Fruit fly (Drosophila melanogaster): ENCODE measurements around the gene CG5614.

Gene CG5614

dm6 chr3R:15779505-15779904 lies at the start of gene CG5614:
Gene CG5614, plus strand, starts transcription at chr3R:15779805.
- TF ChIP-seq CG17801 (GFP tag; optimal IDR thresholded peaks at IDR 0.05; ENCODE audit: partially characterized antibody), result no peak

- TF ChIP-seq CG17801 (GFP tag; optimal IDR thresholded peaks at IDR 0.05; ENCODE audit: partially characterized antibody), result no peak
These were observed 49.0 kb upstream of the CG5614 start for dm6 chr3R:15730629-15731028.

dm6 chr3R:15731446-15731845 lies 48.2 kb upstream of the CG5614 start, which contains the start of gene CG34274:
Gene CG34274, plus strand, starts transcription at chr3R:15731746.
- TF ChIP-seq CG17801 (GFP tag; optimal IDR thresholded peaks at IDR 0.05; ENCODE audit: partially characterized antibody), result no peak

- TF ChIP-seq CG17801 (GFP tag; optimal IDR thresholded peaks at IDR 0.05; ENCODE audit: partially characterized antibody), result no peak
These were observed 35.3 kb upstream of the CG5614 start, which contains the start of gene CG4520 for dm6 chr3R:15744354-15744753. Gene CG4520, plus strand, starts transcription at chr3R:15744654.

dm6 chr3R:15762815-15763214 lies 16.8 kb upstream of the CG5614 start, which contains the start of gene CG12784:
Gene CG12784, plus strand, starts transcription at chr3R:15763115.
- TF ChIP-seq CG17801 (GFP tag; optimal IDR thresholded peaks at IDR 0.05; ENCODE audit: partially characterized antibody), result no peak

- TF ChIP-seq CG17801 (GFP tag; optimal IDR thresholded peaks at IDR 0.05; ENCODE audit: partially characterized antibody), result no peak
These were observed 12.3 kb upstream of the CG5614 start, which contains the start of gene CG5623 for dm6 chr3R:15767338-15767737. Gene CG5623, minus strand, starts transcription at chr3R:15767438.

- TF ChIP-seq CG17801 (GFP tag; optimal IDR thresholded peaks at IDR 0.05; ENCODE audit: partially characterized antibody), result no peak
These were observed 10.7 kb upstream of the CG5614 start for dm6 chr3R:15768900-15769299.

- TF ChIP-seq CG17801 (GFP tag; optimal IDR thresholded peaks at IDR 0.05; ENCODE audit: partially characterized antibody), result no peak
These were observed 5.5 kb upstream of the CG5614 start, which contains the start of gene Ttc26 for dm6 chr3R:15774128-15774527. Gene Ttc26, plus strand, starts transcription at chr3R:15774416.

dm6 chr3R:15775242-15775641 lies 4.4 kb upstream of the CG5614 start, which contains the start of gene CG45207:
Gene CG45207, minus strand, starts transcription at chr3R:15775342.
- TF ChIP-seq CG17801 (GFP tag; optimal IDR thresholded peaks at IDR 0.05; ENCODE audit: partially characterized antibody), result no peak

- no peak for TF ChIP-seq CG17801 (GFP tag; optimal IDR thresholded peaks at IDR 0.05; ENCODE audit: partially characterized antibody)
These were observed 4.7 kb downstream of the CG5614 start for dm6 chr3R:15784298-15784697.

- TF ChIP-seq CG17801 (GFP tag; optimal IDR thresholded peaks at IDR 0.05; ENCODE audit: partially characterized antibody), result no peak
These were observed 6.9 kb downstream of the CG5614 start, which contains the start of gene CG9590 for dm6 chr3R:15786538-15786937. Gene CG9590, plus strand, starts transcription at chr3R:15786703.

dm6 chr3R:15788221-15788620 lies 8.6 kb downstream of the CG5614 start, which contains the start of gene Uros2:
Gene Uros2, plus strand, starts transcription at chr3R:15788521.
- no peak for TF ChIP-seq CG17801 (GFP tag; optimal IDR thresholded peaks at IDR 0.05; ENCODE audit: partially characterized antibody)

dm6 chr3R:15792427-15792826 lies 12.8 kb downstream of the CG5614 start, which contains the start of gene Acyp2:
Gene Acyp2, plus strand, starts transcription at chr3R:15792688.
- TF ChIP-seq CG17801 (GFP tag; optimal IDR thresholded peaks at IDR 0.05; ENCODE audit: partially characterized antibody), result peak; percentile 5

- peak; percentile 55 for TF ChIP-seq CG17801 (GFP tag; optimal IDR thresholded peaks at IDR 0.05; ENCODE audit: partially characterized antibody)
These were observed 13.8 kb downstream of the CG5614 start, which contains the start of gene nsl1 for dm6 chr3R:15793372-15793802. Gene nsl1, plus strand, starts transcription at chr3R:15793782.

- TF ChIP-seq CG17801 (GFP tag; optimal IDR thresholded peaks at IDR 0.05; ENCODE audit: partially characterized antibody), result no peak
These were observed 14.7 kb downstream of the CG5614 start for dm6 chr3R:15794258-15794727.

dm6 chr3R:15802006-15802405 lies 22.4 kb downstream of the CG5614 start, which contains the start of gene CG9593:
Gene CG9593, plus strand, starts transcription at chr3R:15802275.
- no peak for TF ChIP-seq CG17801 (GFP tag; optimal IDR thresholded peaks at IDR 0.05; ENCODE audit: partially characterized antibody)
